Fruit fly (Drosophila melanogaster) whole organism, prepupa: ENCODE data around the gene Pdi.

Experiments used
- Blimp-1 ChIP-seq: fragments of 200-800 bp; sonication (Bioruptor generic); optimal IDR thresholded peaks from 3 replicates; lab custom pipeline; 2017; ENCODE audit warnings: missing biosample characterization, missing genetic modification characterization, mild to moderate bottlenecking, moderate library complexity, missing genetic modification reagents
- CG10631 ChIP-seq: fragments of 200-800 bp; sonication (Bioruptor generic); optimal IDR thresholded peaks from 2 replicates; lab custom pipeline; 2016; ENCODE audit warnings: missing biosample characterization, missing genetic modification characterization
- CG11902 ChIP-seq: fragments of 200-800 bp; sonication (Bioruptor generic); optimal IDR thresholded peaks from 3 replicates; lab custom pipeline; 2016; ENCODE audit warnings: missing biosample characterization, missing genetic modification characterization
- CG16779 ChIP-seq: fragments of 200-800 bp; sonication (Bioruptor generic); optimal IDR thresholded peaks from 3 replicates; lab custom pipeline; 2017; ENCODE audit warnings: missing biosample characterization, mild to moderate bottlenecking, missing genetic modification characterization
- CG3032 ChIP-seq: fragments of 200-800 bp; optimal IDR thresholded peaks from 2 replicates; lab custom pipeline; 2019; ENCODE audit warnings: missing biosample characterization, mild to moderate bottlenecking, missing genetic modification characterization, moderate library complexity
- CG32006 ChIP-seq: fragments of 200-800 bp; sonication (Bioruptor generic); optimal IDR thresholded peaks from 3 replicates; lab custom pipeline; 2017; ENCODE audit warnings: missing biosample characterization, mild to moderate bottlenecking, missing genetic modification characterization
- CG34406 ChIP-seq: fragments of 200-800 bp; sonication (Bioruptor generic); optimal IDR thresholded peaks from 3 replicates; lab custom pipeline; 2016; ENCODE audit warnings: missing biosample characterization, missing genetic modification characterization
- CG4318 ChIP-seq: fragments of 200-800 bp; sonication (Bioruptor generic); optimal IDR thresholded peaks from 3 replicates; lab custom pipeline; 2017; ENCODE audit warnings: missing biosample characterization, mild to moderate bottlenecking, missing genetic modification characterization
- CG6163 ChIP-seq: fragments of 200-800 bp; sonication (Bioruptor generic); IDR thresholded peaks from 3 replicates; pipeline ENCODE4 v1.3.6; 2022; ENCODE audit warnings: missing biosample characterization, missing genetic modification characterization
- CG6792 ChIP-seq: fragments of 200-800 bp; sonication (Bioruptor generic); optimal IDR thresholded peaks from 3 replicates; lab custom pipeline; 2016; ENCODE audit warnings: missing biosample characterization, missing genetic modification characterization
- CG6808 ChIP-seq: fragments of 200-800 bp; sonication (Bioruptor generic); optimal IDR thresholded peaks from 3 replicates; lab custom pipeline; 2017; ENCODE audit warnings: missing biosample characterization, missing genetic modification characterization, mild to moderate bottlenecking, moderate library complexity, missing genetic modification reagents
- CG6854 ChIP-seq: fragments of 200-800 bp; sonication (Bioruptor generic); optimal IDR thresholded peaks from 2 replicates; lab custom pipeline; 2017; ENCODE audit warnings: missing biosample characterization, mild to moderate bottlenecking, missing genetic modification characterization
- CG7368 ChIP-seq: fragments of 200-800 bp; sonication (Bioruptor generic); optimal IDR thresholded peaks from 3 replicates; lab custom pipeline; 2016; ENCODE audit warnings: missing biosample characterization, missing genetic modification characterization
- CG8319 ChIP-seq: fragments of 200-800 bp; sonication (Bioruptor generic); optimal IDR thresholded peaks from 3 replicates; lab custom pipeline; 2016; ENCODE audit warnings: missing biosample characterization, missing genetic modification characterization
- CG8632 ChIP-seq: fragments of 200-800 bp; sonication (Bioruptor generic); optimal IDR thresholded peaks from 3 replicates; lab custom pipeline; 2016; ENCODE audit warnings: missing biosample characterization, missing genetic modification characterization
- Eip75B ChIP-seq: fragments of 200-800 bp; sonication (Bioruptor generic); optimal IDR thresholded peaks from 3 replicates; lab custom pipeline; 2016; ENCODE audit warnings: missing biosample characterization, missing genetic modification characterization
- Eip78C ChIP-seq: fragments of 200-800 bp; sonication (Bioruptor generic); peaks from one replicate; lab custom pipeline; 2016; ENCODE audit warnings: missing biosample characterization, missing genetic modification characterization
- Eip93F ChIP-seq: fragments of 200-800 bp; sonication (Bioruptor generic); optimal IDR thresholded peaks from 2 replicates; lab custom pipeline; 2016; ENCODE audit warnings: missing biosample characterization, mild to moderate bottlenecking, missing genetic modification characterization
- Ets96B ChIP-seq: fragments of 200-800 bp; optimal IDR thresholded peaks from 2 replicates; lab custom pipeline; 2019; ENCODE audit warnings: missing biosample characterization, mild to moderate bottlenecking, missing genetic modification characterization, moderate library complexity
- Gug ChIP-seq: fragments of 200-800 bp; sonication (Bioruptor generic); IDR thresholded peaks from 2 replicates; pipeline ENCODE4 v1.3.6; 2022; ENCODE audit warnings: missing biosample characterization, missing genetic modification characterization
- Hr39 ChIP-seq: fragments of 200-800 bp; sonication (Bioruptor generic); optimal IDR thresholded peaks from 2 replicates; lab custom pipeline; 2016; ENCODE audit warnings: missing biosample characterization, missing genetic modification characterization
- Hr4 ChIP-seq: fragments of 200-800 bp; sonication (Bioruptor generic); optimal IDR thresholded peaks from 3 replicates; lab custom pipeline; 2016; ENCODE audit warnings: missing biosample characterization, missing genetic modification characterization
- Lpt ChIP-seq: fragments of 200-800 bp; sonication (Bioruptor generic); optimal IDR thresholded peaks from 3 replicates; lab custom pipeline; 2016; ENCODE audit warnings: missing biosample characterization, missing genetic modification characterization
- OdsH ChIP-seq: fragments of 200-800 bp; sonication (Bioruptor generic); optimal IDR thresholded peaks from 3 replicates; lab custom pipeline; 2016; ENCODE audit warnings: missing biosample characterization, missing genetic modification characterization
- Sox102F ChIP-seq: fragments of 200-800 bp; sonication (Bioruptor generic); optimal IDR thresholded peaks from 2 replicates; lab custom pipeline; 2016; ENCODE audit warnings: missing biosample characterization, mild to moderate bottlenecking, missing genetic modification characterization
- Sox15 ChIP-seq: fragments of 200-800 bp; sonication (Bioruptor generic); optimal IDR thresholded peaks from 3 replicates; lab custom pipeline; 2016; ENCODE audit warnings: missing biosample characterization, missing genetic modification characterization
- achi ChIP-seq: fragments of 200-800 bp; sonication (Bioruptor generic); optimal IDR thresholded peaks from 3 replicates; lab custom pipeline; 2016; ENCODE audit warnings: missing biosample characterization, missing genetic modification characterization
- acj6 ChIP-seq: fragments of 200-800 bp; sonication (Bioruptor generic); optimal IDR thresholded peaks from 3 replicates; lab custom pipeline; 2016; ENCODE audit warnings: missing biosample characterization, missing genetic modification characterization
- cyc ChIP-seq: fragments of 200-800 bp; sonication (Bioruptor generic); optimal IDR thresholded peaks from 3 replicates; lab custom pipeline; 2016; ENCODE audit warnings: missing biosample characterization, missing genetic modification characterization
- dac ChIP-seq: fragments of 200-800 bp; sonication (Bioruptor generic); optimal IDR thresholded peaks from 2 replicates; lab custom pipeline; 2017; ENCODE audit warnings: missing biosample characterization, mild to moderate bottlenecking, missing genetic modification characterization
- dsx ChIP-seq: fragments of 200-800 bp; optimal IDR thresholded peaks from 3 replicates; lab custom pipeline; 2019; ENCODE audit warnings: missing biosample characterization, mild to moderate bottlenecking, missing genetic modification characterization, moderate library complexity; ENCODE audit not compliant: poor library complexity, severe bottlenecking
- eg ChIP-seq: fragments of 200-800 bp; sonication (Bioruptor generic); IDR thresholded peaks from 3 replicates; pipeline ENCODE4 v1.3.6; 2022; ENCODE audit warnings: missing biosample characterization, missing genetic modification characterization
- esn ChIP-seq: fragments of 200-800 bp; sonication (Bioruptor generic); optimal IDR thresholded peaks from 2 replicates; lab custom pipeline; 2016; ENCODE audit warnings: missing biosample characterization, mild to moderate bottlenecking, missing genetic modification characterization, moderate library complexity
- fd85E ChIP-seq: fragments of 200-800 bp; sonication (Bioruptor generic); optimal IDR thresholded peaks from 3 replicates; lab custom pipeline; 2016; ENCODE audit warnings: missing biosample characterization, missing genetic modification characterization
- fkh ChIP-seq: fragments of 200-800 bp; sonication (Bioruptor generic); optimal IDR thresholded peaks from 3 replicates; lab custom pipeline; 2017; ENCODE audit warnings: missing biosample characterization, mild to moderate bottlenecking, missing genetic modification characterization, moderate library complexity
- net ChIP-seq: fragments of 200-800 bp; sonication (Bioruptor generic); optimal IDR thresholded peaks from 3 replicates; lab custom pipeline; 2016; ENCODE audit warnings: missing biosample characterization, missing genetic modification characterization
- pdm3 ChIP-seq: fragments of 200-800 bp; sonication (Bioruptor generic); optimal IDR thresholded peaks from 3 replicates; lab custom pipeline; 2016; ENCODE audit warnings: missing biosample characterization, missing genetic modification characterization
- salr ChIP-seq, 2 experiments: fragments of 200-800 bp; sonication (Bioruptor generic); optimal IDR thresholded peaks; 3 replicates each; lab custom pipeline; 2016 to 2018; ENCODE audit warnings: missing biosample characterization in 2 of 2, missing genetic modification characterization in 2 of 2, mild to moderate bottlenecking in 1 of 2
- spab ChIP-seq: fragments of 200-800 bp; sonication (Bioruptor generic); optimal IDR thresholded peaks from 2 replicates; lab custom pipeline; 2017; ENCODE audit warnings: missing biosample characterization, mild to moderate bottlenecking, missing genetic modification characterization, missing genetic modification reagents
- ss ChIP-seq, 2 experiments: fragments of 200-800 bp; sonication (Bioruptor generic); optimal IDR thresholded peaks; 2 replicates in 1 of 2; 3 replicates in 1 of 2; lab custom pipeline; 2017 to 2018; ENCODE audit warnings: mild to moderate bottlenecking in 2 of 2, missing biosample characterization in 2 of 2, missing genetic modification characterization in 2 of 2, moderate library complexity in 1 of 2
- svp ChIP-seq: fragments of 200-800 bp; sonication (Bioruptor generic); peaks from one replicate; lab custom pipeline; 2016; ENCODE audit warnings: missing biosample characterization, missing genetic modification characterization

Pdi gene

DNA sequence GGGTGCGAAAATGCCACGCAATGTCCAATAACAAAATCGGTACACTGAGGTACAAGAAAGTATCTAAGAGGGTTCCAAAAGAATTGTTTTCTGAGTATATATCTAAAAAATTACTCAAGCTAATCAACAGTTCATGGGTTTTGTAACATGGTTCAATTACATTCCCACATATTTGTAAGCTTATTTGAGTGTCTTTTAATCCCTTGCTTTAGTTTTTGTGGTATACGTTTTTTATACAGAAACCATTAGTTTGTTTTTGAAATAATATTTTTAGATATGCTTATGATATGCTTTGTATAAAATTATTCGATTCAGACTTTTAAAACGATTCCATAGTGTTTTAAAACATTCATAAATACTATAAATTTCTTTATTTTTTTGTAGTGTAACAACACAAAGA lies 38.2 kb upstream of the Pdi start (continued):
- TF ChIP-seq CG6792 (GFP tag; lab: Kevin White, UChicago): peak; percentile 24
- no peak for TF ChIP-seq dac (GFP tag; lab: Kevin White, UChicago)
- peak; percentile 42 for TF ChIP-seq CG6808 (GFP tag; lab: Kevin White, UChicago)
- TF ChIP-seq CG8632 (GFP tag; lab: Kevin White, UChicago): peak; percentile 45
- peak; percentile 52 for TF ChIP-seq pdm3 (GFP tag; lab: Kevin White, UChicago)
- TF ChIP-seq CG34406 (GFP tag; lab: Kevin White, UChicago): peak; percentile 34
- no peak for TF ChIP-seq Hr4 (GFP tag; lab: Kevin White, UChicago)
- TF ChIP-seq Eip93F: no peak
- TF ChIP-seq fd85E: no peak
- TF ChIP-seq achi (GFP tag; lab: Kevin White, UChicago): peak; percentile 30
- no peak for TF ChIP-seq CG6163 (GFP tag; lab: Robert Waterston, UW)
- peak; percentile 66 for TF ChIP-seq Eip75B (GFP tag; lab: Kevin White, UChicago)
- peak; percentile 14 for TF ChIP-seq Blimp-1 (GFP tag; lab: Kevin White, UChicago)
- TF ChIP-seq esn (GFP tag; lab: Kevin White, UChicago): peak; percentile 77
- TF ChIP-seq Hr39 (GFP tag; lab: Kevin White, UChicago): peak; percentile 38
- peak; percentile 23 for TF ChIP-seq net
- peak; percentile 85 for TF ChIP-seq svp
- TF ChIP-seq salr (GFP tag; optimal IDR thresholded peaks at IDR 0.05; lab: Kevin White, UChicago): peak in 1 of 2 experiments; percentile 44

DNA sequence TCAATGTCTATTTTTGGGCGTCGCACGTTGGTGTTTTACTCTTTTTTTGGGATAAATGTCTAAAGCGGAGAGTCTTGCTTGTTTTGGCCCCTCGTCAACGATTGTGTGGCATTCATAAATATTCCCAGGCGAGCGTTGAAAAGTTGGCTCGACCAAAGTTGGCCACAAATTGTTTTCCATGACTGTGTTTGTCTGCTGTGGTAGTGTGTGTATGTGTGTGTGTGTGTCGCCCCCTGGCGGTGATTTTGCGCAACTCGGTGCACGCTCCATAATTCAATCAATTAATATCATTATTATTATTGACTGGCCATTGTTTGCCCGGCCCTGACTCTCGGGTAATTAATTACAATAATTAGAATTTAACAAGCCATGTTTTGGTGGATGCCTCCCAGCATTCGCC lies 36.0 kb upstream of the Pdi start:
- TF ChIP-seq CG32006 (GFP tag; lab: Kevin White, UChicago) (peak; percentile 15), svp (peak; percentile 27), Eip78C (peak; percentile 38), CG10631 (GFP tag; lab: Kevin White, UChicago) (no peak), salr (GFP tag; optimal IDR thresholded peaks at IDR 0.05; lab: Kevin White, UChicago) (no peak), ss (GFP tag; optimal IDR thresholded peaks at IDR 0.05; lab: Kevin White, UChicago) (no peak)

DNA sequence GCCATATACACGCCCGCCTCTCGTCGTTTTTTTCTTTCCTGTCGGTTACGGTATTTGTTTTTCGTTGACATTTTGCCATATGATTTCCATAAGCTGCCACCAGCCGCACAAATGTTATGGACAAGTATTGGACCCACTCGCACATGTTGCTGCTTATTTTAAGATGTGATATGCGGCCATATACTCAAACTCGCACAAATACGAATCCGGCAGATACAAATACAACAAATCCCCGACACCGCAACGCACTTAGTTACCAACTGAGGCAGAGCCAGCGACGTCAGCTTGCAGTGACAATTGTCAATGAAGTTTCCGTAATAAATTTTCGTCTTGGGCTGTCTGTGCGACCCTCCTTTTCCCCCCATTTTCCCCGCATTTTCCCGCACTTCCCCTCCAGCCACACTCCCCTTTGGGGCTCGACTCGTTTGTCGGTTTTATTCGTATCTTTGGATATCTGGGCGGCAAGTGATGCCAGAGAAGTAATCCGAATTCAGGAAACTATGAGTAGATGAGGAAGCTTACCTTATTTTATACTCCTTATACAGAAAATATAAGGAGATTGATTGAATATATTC lies 34.1 kb upstream of the Pdi start:
- no peak for TF ChIP-seq achi (GFP tag; lab: Kevin White, UChicago)
- peak; percentile 25; the same call in 2 of the 3 replicates for TF ChIP-seq eg (GFP tag; lab: Robert Waterston, UW)
- TF ChIP-seq CG6163 (GFP tag; lab: Robert Waterston, UW): 0 out of 3 replicates have a peak, but pooled peaks have one; percentile 19
- peak; percentile 1 for TF ChIP-seq CG32006 (GFP tag; lab: Kevin White, UChicago)
- TF ChIP-seq spab (GFP tag; lab: Kevin White, UChicago): no peak
- TF ChIP-seq salr (GFP tag; optimal IDR thresholded peaks at IDR 0.05; lab: Kevin White, UChicago): peak in 1 of 2 experiments; percentile 3
- TF ChIP-seq svp: peak; percentile 15

DNA sequence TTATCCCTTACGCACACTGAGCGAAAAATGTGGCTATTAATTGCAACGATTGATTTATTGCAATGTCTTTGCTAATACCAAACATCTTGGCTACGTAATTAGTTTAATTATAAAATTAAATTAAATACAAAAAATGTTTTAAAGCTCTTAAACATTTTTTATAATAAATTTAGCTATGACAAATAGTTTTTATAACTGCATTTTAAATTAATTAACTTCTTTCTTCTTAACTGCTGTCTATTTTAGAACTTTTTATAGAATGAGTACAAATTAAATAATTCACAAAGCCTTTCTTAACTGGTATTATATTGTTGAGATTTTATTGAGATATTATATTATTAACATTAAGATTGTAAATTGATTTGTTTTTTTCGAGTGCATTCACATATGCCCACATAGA lies 32.2 kb upstream of the Pdi start:
- no peak for TF ChIP-seq Blimp-1 (GFP tag; lab: Kevin White, UChicago)
- TF ChIP-seq Eip75B (GFP tag; lab: Kevin White, UChicago): no peak
- TF ChIP-seq Sox102F: no peak
- no peak for TF ChIP-seq CG7368 (GFP tag; lab: Kevin White, UChicago)
- peak; percentile 48 for TF ChIP-seq CG34406 (GFP tag; lab: Kevin White, UChicago)
- TF ChIP-seq CG8632 (GFP tag; lab: Kevin White, UChicago): peak; percentile 2
- TF ChIP-seq spab (GFP tag; lab: Kevin White, UChicago): no peak
- TF ChIP-seq CG8319 (GFP tag; lab: Kevin White, UChicago): no peak
- TF ChIP-seq CG6854 (GFP tag; lab: Kevin White, UChicago): no peak
- TF ChIP-seq Ets96B (tag; lab: Kevin White, UChicago): peak; percentile 50
- TF ChIP-seq CG11902 (GFP tag; lab: Kevin White, UChicago): no peak
- no peak for TF ChIP-seq fd85E
- peak; percentile 18 for TF ChIP-seq OdsH (GFP tag; lab: Kevin White, UChicago)
- TF ChIP-seq acj6 (GFP tag; lab: Kevin White, UChicago): peak; percentile 15
- TF ChIP-seq Eip78C: peak; percentile 59
- TF ChIP-seq Hr4 (GFP tag; lab: Kevin White, UChicago): no peak
- no peak for TF ChIP-seq Lpt (GFP tag; lab: Kevin White, UChicago)
- no peak for TF ChIP-seq Sox15 (GFP tag; lab: Kevin White, UChicago)
- no peak for TF ChIP-seq pdm3 (GFP tag; lab: Kevin White, UChicago)
- TF ChIP-seq CG6163 (GFP tag; lab: Robert Waterston, UW): no peak
- no peak for TF ChIP-seq CG4318 (GFP tag; lab: Kevin White, UChicago)
- TF ChIP-seq salr (GFP tag; optimal IDR thresholded peaks at IDR 0.05; lab: Kevin White, UChicago): no peak
- no peak for TF ChIP-seq esn (GFP tag; lab: Kevin White, UChicago)
- TF ChIP-seq Gug (GFP tag; lab: Robert Waterston, UW): no peak
- TF ChIP-seq CG10631 (GFP tag; lab: Kevin White, UChicago): peak; percentile 1
- no peak for TF ChIP-seq CG32006 (GFP tag; lab: Kevin White, UChicago)
- no peak for TF ChIP-seq fkh (GFP tag; lab: Kevin White, UChicago)
- peak; percentile 38 for TF ChIP-seq CG3032 (tag; lab: Kevin White, UChicago)
- TF ChIP-seq CG16779 (tag; lab: Kevin White, UChicago): no peak
- no peak for TF ChIP-seq achi (GFP tag; lab: Kevin White, UChicago)
- no peak for TF ChIP-seq cyc
- peak; percentile 24 for TF ChIP-seq dsx (GFP tag; lab: Kevin White, UChicago)
